Worm (Caenorhabditis elegans) whole organism, mixed stage, embryonic: Measurements from ENCODE around the gene T05A8.6.

ENCODE experiments used
- M03D4.4 ChIP-seq: sonication (generic microtip); optimal IDR thresholded peaks from 2 replicates; lab custom pipeline; 2017; ENCODE audit warnings: mild to moderate bottlenecking, missing genetic modification characterization, missing compliant biosample characterization
- bed-3 ChIP-seq: fragments of 200-800 bp; sonication (Bioruptor generic); optimal IDR thresholded peaks from 3 replicates; lab custom pipeline; 2018; ENCODE audit warnings: mild to moderate bottlenecking, missing genetic modification characterization, moderate library complexity, missing compliant biosample characterization
- blmp-1 ChIP-seq: fragments of 150-350 bp; optimal IDR thresholded peaks from 2 replicates; lab custom pipeline; 2014; ENCODE audit warnings: missing biosample characterization, missing genetic modification characterization
- ceh-39 ChIP-seq: fragments of 150-350 bp; optimal IDR thresholded peaks from 2 replicates; lab custom pipeline; 2014; ENCODE audit warnings: missing biosample characterization, missing genetic modification characterization
- ceh-43 ChIP-seq: fragments of 200-800 bp; sonication (Bioruptor generic); optimal IDR thresholded peaks from 2 replicates; lab custom pipeline; 2018; ENCODE audit warnings: mild to moderate bottlenecking, missing genetic modification characterization, moderate library complexity, missing compliant biosample characterization
- ceh-83 ChIP-seq: fragments of 200-800 bp; sonication (Bioruptor generic); optimal IDR thresholded peaks from 2 replicates; lab custom pipeline; 2018; ENCODE audit warnings: mild to moderate bottlenecking, missing genetic modification characterization, missing compliant biosample characterization
- ces-1 ChIP-seq: fragments of 150-350 bp; optimal IDR thresholded peaks from 2 replicates; lab custom pipeline; 2014; ENCODE audit warnings: missing biosample characterization, missing genetic modification reagents, missing genetic modification characterization
- cnd-1 ChIP-seq: fragments of 200-800 bp; sonication (Bioruptor generic); optimal IDR thresholded peaks from 2 replicates; lab custom pipeline; 2018; ENCODE audit warnings: mild to moderate bottlenecking, missing genetic modification characterization, missing compliant biosample characterization
- drap-1 ChIP-seq: fragments of 200-800 bp; sonication (Bioruptor generic); optimal IDR thresholded peaks from 3 replicates; lab custom pipeline; 2018; ENCODE audit warnings: mild to moderate bottlenecking, missing genetic modification characterization, missing compliant biosample characterization
- elt-3 ChIP-seq: fragments of 150-350 bp; optimal IDR thresholded peaks from 2 replicates; lab custom pipeline; 2014; ENCODE audit warnings: missing biosample characterization, missing genetic modification characterization
- flh-1 ChIP-seq: fragments of 200-800 bp; sonication (Bioruptor generic); optimal IDR thresholded peaks from 2 replicates; lab custom pipeline; 2018; ENCODE audit warnings: mild to moderate bottlenecking, missing genetic modification characterization, moderate library complexity, missing compliant biosample characterization
- ham-2 ChIP-seq: fragments of 200-800 bp; sonication (Bioruptor generic); optimal IDR thresholded peaks from 2 replicates; lab custom pipeline; 2018; ENCODE audit warnings: mild to moderate bottlenecking, missing genetic modification characterization, missing compliant biosample characterization
- hlh-1 ChIP-seq: fragments of 150-350 bp; optimal IDR thresholded peaks from 2 replicates; lab custom pipeline; 2014; ENCODE audit warnings: missing biosample characterization, missing genetic modification reagents, missing genetic modification characterization
- lin-13 ChIP-seq: fragments of 150-350 bp; optimal IDR thresholded peaks from 2 replicates; lab custom pipeline; 2014; ENCODE audit warnings: missing biosample characterization, missing genetic modification characterization
- lin-32 ChIP-seq: fragments of 200-800 bp; sonication (Bioruptor generic); optimal IDR thresholded peaks from 2 replicates; lab custom pipeline; 2018; ENCODE audit warnings: mild to moderate bottlenecking, missing genetic modification characterization, missing compliant biosample characterization
- lsy-2 ChIP-seq: fragments of 150-350 bp; optimal IDR thresholded peaks from 2 replicates; lab custom pipeline; 2014; ENCODE audit warnings: missing biosample characterization, missing genetic modification characterization
- mep-1 ChIP-seq: fragments of 150-350 bp; optimal IDR thresholded peaks from 2 replicates; lab custom pipeline; 2017; ENCODE audit warnings: missing biosample characterization, missing genetic modification reagents, missing genetic modification characterization, inconsistent platforms
- mls-2 ChIP-seq: sonication (generic microtip); optimal IDR thresholded peaks from 2 replicates; lab custom pipeline; 2016; ENCODE audit warnings: mild to moderate bottlenecking, missing genetic modification characterization, moderate library complexity, missing compliant biosample characterization
- nhr-12 ChIP-seq: fragments of 150-350 bp; optimal IDR thresholded peaks from 2 replicates; lab custom pipeline; 2014; ENCODE audit warnings: missing biosample characterization, missing genetic modification characterization
- nhr-2 ChIP-seq: fragments of 150-350 bp; optimal IDR thresholded peaks from 2 replicates; lab custom pipeline; 2014; ENCODE audit warnings: missing biosample characterization, missing genetic modification characterization
- nhr-237 ChIP-seq: fragments of 150-350 bp; optimal IDR thresholded peaks from 2 replicates; lab custom pipeline; 2014; ENCODE audit warnings: missing biosample characterization, missing genetic modification characterization
- nhr-28 ChIP-seq: fragments of 150-350 bp; optimal IDR thresholded peaks from 2 replicates; lab custom pipeline; 2014; ENCODE audit warnings: missing biosample characterization, missing genetic modification characterization
- nhr-76 ChIP-seq: sonication (generic microtip); optimal IDR thresholded peaks from 2 replicates; lab custom pipeline; 2017; ENCODE audit warnings: missing biosample characterization, missing genetic modification characterization
- pha-4 ChIP-seq: fragments of 150-350 bp; optimal IDR thresholded peaks from 2 replicates; lab custom pipeline; 2018; ENCODE audit warnings: missing biosample characterization, missing genetic modification reagents, missing genetic modification characterization
- sem-2 ChIP-seq: fragments of 200-800 bp; sonication (Bioruptor generic); optimal IDR thresholded peaks from 2 replicates; lab custom pipeline; 2018; ENCODE audit warnings: mild to moderate bottlenecking, missing genetic modification characterization, missing compliant biosample characterization
- snpc-4 ChIP-seq: fragments of 150-350 bp; optimal IDR thresholded peaks from 2 replicates; lab custom pipeline; 2014; ENCODE audit warnings: missing biosample characterization, missing genetic modification characterization
- sptf-1 ChIP-seq: sonication (generic microtip); optimal IDR thresholded peaks from 2 replicates; lab custom pipeline; 2017; ENCODE audit warnings: mild to moderate bottlenecking, missing genetic modification characterization, moderate library complexity, missing compliant biosample characterization
- unc-120 ChIP-seq: sonication (generic microtip); optimal IDR thresholded peaks from 2 replicates; lab custom pipeline; 2017; ENCODE audit warnings: missing genetic modification characterization, missing compliant biosample characterization; ENCODE audit not compliant: poor library complexity, severe bottlenecking
- unc-39 ChIP-seq: fragments of 150-350 bp; optimal IDR thresholded peaks from 2 replicates; lab custom pipeline; 2014; ENCODE audit warnings: missing biosample characterization, missing genetic modification characterization
- unc-62 ChIP-seq: fragments of 150-350 bp; optimal IDR thresholded peaks from 2 replicates; lab custom pipeline; 2014; ENCODE audit warnings: missing biosample characterization, missing genetic modification reagents, missing genetic modification characterization
- ztf-11 ChIP-seq: fragments of 150-350 bp; optimal IDR thresholded peaks from 2 replicates; lab custom pipeline; 2014; ENCODE audit warnings: missing biosample characterization, missing genetic modification characterization

Gene T05A8.6

DNA sequence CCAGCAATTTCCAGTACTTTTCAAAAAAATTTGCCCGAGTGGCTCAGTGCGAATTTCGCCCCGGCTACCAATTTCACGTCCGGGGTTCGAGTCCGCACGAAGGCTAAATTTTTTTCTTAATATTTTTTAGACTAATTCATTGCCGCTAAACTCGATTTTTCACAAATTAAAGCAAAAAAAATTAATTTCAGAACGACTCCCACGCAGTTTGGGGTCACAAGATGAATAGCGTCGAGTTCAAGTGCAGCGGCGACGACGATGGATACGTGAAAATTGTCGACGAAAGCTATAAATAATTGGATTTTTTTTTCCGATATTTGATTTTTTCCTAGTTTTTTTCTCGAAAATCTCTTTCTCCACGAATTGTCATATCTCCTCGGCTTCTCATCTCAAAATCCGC, 11.8 kb upstream of the T05A8.6 start:
- TF ChIP-seq sptf-1 (tag; lab: Kevin White, UChicago) = no peak

DNA sequence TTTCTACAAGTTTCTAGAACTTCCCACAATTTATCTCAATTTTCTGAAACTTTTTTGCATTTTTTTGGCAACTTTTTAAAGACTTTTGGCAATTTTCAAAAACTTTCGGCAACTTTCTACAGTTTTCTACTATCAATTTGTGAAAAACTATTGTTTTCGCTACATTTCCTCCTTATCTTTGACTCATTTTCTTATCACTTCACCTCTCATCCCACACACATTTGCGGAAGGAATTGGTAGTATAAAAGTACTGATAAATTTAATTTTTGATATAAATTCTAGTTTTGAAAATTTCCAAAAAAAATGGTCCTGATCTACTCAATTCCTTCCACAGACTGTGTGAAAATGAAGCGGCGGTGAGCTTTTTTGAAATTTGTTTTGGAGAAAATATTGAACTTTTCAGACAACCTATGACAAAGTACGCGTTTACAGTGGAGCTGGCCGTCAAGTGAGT, 10.1 kb upstream of the T05A8.6 start, which contains the start of gene F29A7.4:
Gene F29A7.4 (plus strand): TSS at position 404 of the 454 bp plus-strand sequence.
- TF ChIP-seq ceh-83 (GFP tag; lab: Kevin White, UChicago) = no peak
- no peak for TF ChIP-seq mls-2 (tag; lab: Kevin White, UChicago)
- TF ChIP-seq cnd-1 (tag; lab: Kevin White, UChicago) = no peak
- TF ChIP-seq nhr-237 (tag; lab: Kevin White, UChicago) = no peak
- no peak for TF ChIP-seq sem-2 (GFP tag; lab: Kevin White, UChicago)
- TF ChIP-seq hlh-1 (tag; lab: Kevin White, UChicago) = no peak
- TF ChIP-seq nhr-76 = no peak
- no peak for TF ChIP-seq ceh-39
- TF ChIP-seq bed-3 (GFP tag; lab: Kevin White, UChicago) = no peak
- no peak for TF ChIP-seq ces-1 (GFP tag; lab: Kevin White, UChicago)
- TF ChIP-seq snpc-4 (tag; lab: Kevin White, UChicago) = no peak
- TF ChIP-seq unc-120 = no peak
- no peak for TF ChIP-seq flh-1 (GFP tag; lab: Kevin White, UChicago)
- TF ChIP-seq pha-4 (tag; lab: Kevin White, UChicago) = no peak
- no peak for TF ChIP-seq elt-3 (tag; lab: Kevin White, UChicago)

DNA sequence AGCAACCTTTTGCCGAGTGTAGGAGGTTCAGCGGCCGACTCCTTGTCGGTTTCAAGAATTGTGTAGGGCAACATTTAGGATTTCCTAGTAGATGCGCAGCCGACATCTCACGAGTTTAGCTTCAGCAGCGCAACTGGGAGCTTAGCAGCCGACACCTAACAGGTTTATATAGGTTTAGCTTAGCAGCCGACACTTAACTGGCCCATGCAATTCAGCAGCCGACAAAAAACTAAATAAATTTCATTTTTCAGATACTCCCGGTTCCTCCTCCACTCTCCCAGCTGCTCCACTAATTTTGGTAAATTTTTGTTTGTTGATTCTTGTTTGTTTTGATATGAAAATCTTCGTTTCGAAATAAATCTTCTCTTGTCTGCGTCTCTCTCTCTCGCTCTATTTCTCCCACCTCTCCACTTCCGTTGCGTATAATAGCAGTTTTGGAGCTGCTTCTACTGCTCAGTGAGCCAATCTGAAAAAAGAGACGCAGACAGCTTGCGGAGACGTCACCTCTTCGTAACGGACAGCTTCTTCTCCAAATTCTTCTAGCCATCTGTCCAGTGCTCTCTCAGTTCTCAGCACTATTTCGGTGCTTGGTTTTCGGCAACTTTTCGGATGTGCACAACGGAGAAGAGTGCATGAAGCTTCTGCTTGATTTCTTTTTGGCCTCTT, 8.6 kb upstream of the T05A8.6 start:
- no peak for TF ChIP-seq lin-13 (tag; lab: Kevin White, UChicago)
- no peak for TF ChIP-seq ceh-83 (GFP tag; lab: Kevin White, UChicago)
- no peak for TF ChIP-seq nhr-12
- peak; percentile 80 for TF ChIP-seq ces-1 (GFP tag; lab: Kevin White, UChicago)
- TF ChIP-seq unc-62 (GFP tag; lab: Kevin White, UChicago) = peak; percentile 73
- TF ChIP-seq mep-1 = peak; percentile 48

DNA sequence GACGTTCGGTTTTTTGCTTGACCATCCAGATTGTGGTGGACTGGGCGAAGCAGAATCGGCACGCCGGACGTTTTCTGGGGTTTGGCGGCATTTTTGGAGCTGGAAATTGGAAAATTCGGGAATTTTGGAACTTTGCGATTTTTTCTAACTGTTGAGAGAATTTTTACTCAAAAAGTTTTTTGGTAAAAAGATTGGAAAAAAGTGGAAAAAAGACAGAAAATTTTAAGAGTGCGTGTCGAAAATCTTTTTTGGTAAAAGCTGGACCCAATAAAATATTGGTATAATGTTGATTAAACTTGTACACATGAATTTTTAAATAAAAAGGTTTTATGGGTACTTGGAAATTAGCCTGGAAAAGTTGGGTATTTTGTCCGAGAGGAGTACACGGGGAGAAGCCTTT, 2.7 kb upstream of the T05A8.6 start, which contains the start of gene T05A8.7:
Gene T05A8.7 (minus strand): TSS at position 101 of the 400 bp plus-strand sequence.
- TF ChIP-seq M03D4.4 (tag; lab: Kevin White, UChicago) = no peak

DNA sequence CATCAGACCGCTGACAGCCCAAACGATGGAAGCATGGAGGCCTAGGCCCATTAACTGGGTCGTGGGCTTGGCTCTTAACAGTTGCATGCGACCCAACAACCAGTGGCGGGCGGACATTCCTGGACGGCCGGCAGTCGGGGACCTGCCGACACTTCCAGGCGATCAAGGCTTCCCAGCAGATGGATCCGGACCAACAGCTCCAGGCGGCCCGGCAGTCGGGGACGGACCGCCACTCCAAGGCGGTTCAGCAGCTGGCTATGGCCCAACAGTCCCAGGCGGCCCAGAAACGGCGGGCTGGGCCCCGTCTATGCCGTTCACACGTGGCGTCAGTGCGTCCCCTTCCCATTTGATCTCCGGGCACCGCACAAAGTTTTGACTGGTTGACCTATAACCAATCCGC, 1.9 kb upstream of the T05A8.6 start:
- TF ChIP-seq unc-39 (tag; lab: Kevin White, UChicago) (no peak), unc-120 (no peak), ceh-43 (no peak), drap-1 (GFP tag; lab: Kevin White, UChicago) (no peak), nhr-2 (tag; lab: Kevin White, UChicago) (no peak), pha-4 (tag; lab: Kevin White, UChicago) (no peak), sptf-1 (tag; lab: Kevin White, UChicago) (no peak), lin-32 (no peak), lsy-2 (tag; lab: Kevin White, UChicago) (no peak), hlh-1 (tag; lab: Kevin White, UChicago) (no peak), unc-62 (GFP tag; lab: Kevin White, UChicago) (no peak), flh-1 (GFP tag; lab: Kevin White, UChicago) (no peak), lin-13 (tag; lab: Kevin White, UChicago) (no peak), ztf-11 (tag; lab: Kevin White, UChicago) (no peak), nhr-237 (tag; lab: Kevin White, UChicago) (no peak), ceh-39 (no peak), nhr-76 (no peak), nhr-28 (no peak)

DNA sequence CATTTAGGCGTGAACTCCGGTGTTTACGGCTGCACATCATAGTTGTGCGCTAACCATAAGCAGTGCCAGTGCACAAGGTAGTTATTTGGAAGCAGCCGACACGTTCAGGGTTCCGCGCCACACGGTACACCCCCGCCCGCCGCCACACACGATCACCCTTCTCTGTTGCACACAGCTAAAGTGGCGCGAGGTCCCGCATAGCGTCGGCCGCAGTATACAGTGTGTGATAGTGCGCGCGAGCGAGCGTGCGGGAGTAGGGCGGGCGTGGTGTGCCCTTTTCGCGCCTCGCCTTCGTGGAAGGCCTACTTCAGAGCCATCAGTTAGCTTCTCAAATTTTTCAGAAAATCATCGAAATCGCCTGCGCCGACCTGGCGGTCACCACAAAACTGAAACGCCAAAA, 2.6 kb downstream of the T05A8.6 start:
- TF ChIP-seq ceh-43 (no peak), snpc-4 (tag; lab: Kevin White, UChicago) (no peak), hlh-1 (tag; lab: Kevin White, UChicago) (no peak), unc-39 (tag; lab: Kevin White, UChicago) (no peak), ham-2 (GFP tag; lab: Kevin White, UChicago) (no peak), mep-1 (no peak), ztf-11 (tag; lab: Kevin White, UChicago) (no peak), sem-2 (GFP tag; lab: Kevin White, UChicago) (no peak), nhr-2 (tag; lab: Kevin White, UChicago) (no peak), ceh-83 (GFP tag; lab: Kevin White, UChicago) (no peak), blmp-1 (tag; lab: Kevin White, UChicago) (no peak)
